Fruit fly (Drosophila melanogaster) whole organism, embryonic: ENCODE results near the gene ssp7.

Experiments
- Aef1 ChIP-seq: fragments of 200-800 bp; sonication (Bioruptor generic); IDR thresholded peaks from 3 replicates; pipeline ENCODE4 v1.3.6; 2022; ENCODE audit warnings: missing biosample characterization, missing genetic modification characterization
- Atf3 ChIP-seq: fragments of 200-800 bp; sonication (Bioruptor generic); optimal IDR thresholded peaks from 3 replicates; lab custom pipeline; 2016; ENCODE audit warnings: missing biosample characterization, missing genetic modification characterization
- BtbVII ChIP-seq: fragments of 200-800 bp; sonication (Bioruptor generic); optimal IDR thresholded peaks from 3 replicates; lab custom pipeline; 2017; ENCODE audit warnings: missing biosample characterization, mild to moderate bottlenecking, missing genetic modification characterization
- C15 ChIP-seq: fragments of 200-800 bp; sonication (Bioruptor generic); IDR thresholded peaks from 3 replicates; pipeline ENCODE4 v1.3.6; 2022; ENCODE audit warnings: missing biosample characterization, missing genetic modification characterization
- CG10431 ChIP-seq: fragments of 200-800 bp; sonication (Bioruptor generic); optimal IDR thresholded peaks from 3 replicates; lab custom pipeline; 2018; ENCODE audit warnings: missing biosample characterization, mild to moderate bottlenecking, missing genetic modification characterization
- CG10462 ChIP-seq: fragments of 200-800 bp; sonication (Bioruptor generic); optimal IDR thresholded peaks from 2 replicates; lab custom pipeline; 2016; ENCODE audit warnings: missing biosample characterization, missing genetic modification characterization
- CG11560 ChIP-seq: fragments of 200-800 bp; sonication (Bioruptor generic); IDR thresholded peaks from 3 replicates; pipeline ENCODE4 v1.3.6; 2022; ENCODE audit warnings: missing biosample characterization, missing genetic modification characterization
- CG15696 ChIP-seq: fragments of 200-800 bp; sonication (Bioruptor generic); optimal IDR thresholded peaks from 2 replicates; lab custom pipeline; 2019; ENCODE audit warnings: missing biosample characterization, mild to moderate bottlenecking, missing genetic modification characterization, moderate library complexity
- CG1603 ChIP-seq: fragments of 200-800 bp; sonication (Bioruptor generic); optimal IDR thresholded peaks from 2 replicates; lab custom pipeline; 2019; ENCODE audit warnings: missing biosample characterization, mild to moderate bottlenecking, missing genetic modification characterization, moderate library complexity
- CG1647 ChIP-seq: fragments of 200-800 bp; sonication (Bioruptor generic); optimal IDR thresholded peaks from 3 replicates; lab custom pipeline; 2016; ENCODE audit warnings: missing biosample characterization, missing genetic modification characterization
- CG16815 ChIP-seq: fragments of 200-800 bp; sonication (Bioruptor generic); optimal IDR thresholded peaks from 3 replicates; lab custom pipeline; 2017; ENCODE audit warnings: missing biosample characterization, mild to moderate bottlenecking, missing genetic modification characterization
- CG17361 ChIP-seq: fragments of 200-800 bp; sonication (Bioruptor generic); IDR thresholded peaks from 3 replicates; pipeline ENCODE4 v1.3.6; 2022; ENCODE audit warnings: missing biosample characterization, missing genetic modification characterization
- CG17802 ChIP-seq: fragments of 200-800 bp; sonication (Bioruptor generic); optimal IDR thresholded peaks from 2 replicates; lab custom pipeline; 2018; ENCODE audit warnings: missing biosample characterization, mild to moderate bottlenecking, missing genetic modification characterization, moderate library complexity
- CG17912 ChIP-seq: fragments of 200-800 bp; sonication (Bioruptor generic); optimal IDR thresholded peaks from 2 replicates; lab custom pipeline; 2018; ENCODE audit warnings: missing biosample characterization, mild to moderate bottlenecking, missing genetic modification characterization
- CG30403 ChIP-seq: fragments of 200-800 bp; sonication (Bioruptor generic); optimal IDR thresholded peaks from 3 replicates; lab custom pipeline; 2016; ENCODE audit warnings: missing biosample characterization, missing genetic modification characterization
- CG34224 ChIP-seq: fragments of 200-800 bp; sonication (Bioruptor generic); IDR thresholded peaks from 3 replicates; pipeline ENCODE4 v1.3.6; 2022; ENCODE audit warnings: missing biosample characterization, missing genetic modification characterization; ENCODE audit not compliant: partially characterized antibody
- CG6813 ChIP-seq: fragments of 200-800 bp; sonication (Bioruptor generic); optimal IDR thresholded peaks from 2 replicates; lab custom pipeline; 2017; ENCODE audit warnings: missing biosample characterization, missing genetic modification characterization, mild to moderate bottlenecking, moderate library complexity, missing genetic modification reagents
- CG6854 ChIP-seq: fragments of 200-800 bp; sonication (Bioruptor generic); optimal IDR thresholded peaks from 3 replicates; lab custom pipeline; 2017; ENCODE audit warnings: missing biosample characterization, mild to moderate bottlenecking, missing genetic modification characterization
- CG7357 ChIP-seq: fragments of 200-800 bp; sonication (Bioruptor generic); IDR thresholded peaks from 3 replicates; pipeline ENCODE4 v1.3.6; 2022; ENCODE audit warnings: missing biosample characterization, missing genetic modification characterization
- CG7556 ChIP-seq: fragments of 200-800 bp; sonication (Bioruptor generic); optimal IDR thresholded peaks from 2 replicates; lab custom pipeline; 2017; ENCODE audit warnings: missing biosample characterization, mild to moderate bottlenecking, missing genetic modification characterization
- CG7839 ChIP-seq: fragments of 200-800 bp; sonication (Bioruptor generic); optimal IDR thresholded peaks from 3 replicates; lab custom pipeline; 2018; ENCODE audit warnings: missing biosample characterization, mild to moderate bottlenecking, missing genetic modification characterization, moderate library complexity
- CG8388 ChIP-seq: fragments of 200-800 bp; sonication (Bioruptor generic); optimal IDR thresholded peaks from 2 replicates; lab custom pipeline; 2019; ENCODE audit warnings: missing biosample characterization, mild to moderate bottlenecking, missing genetic modification characterization, moderate library complexity
- CG8765 ChIP-seq: fragments of 200-800 bp; sonication (Bioruptor generic); IDR thresholded peaks from 2 replicates; pipeline ENCODE4 v1.3.6; 2022; ENCODE audit warnings: missing biosample characterization, missing genetic modification characterization
- D19B ChIP-seq: fragments of 200-800 bp; sonication (Bioruptor generic); optimal IDR thresholded peaks from 2 replicates; lab custom pipeline; 2017; ENCODE audit warnings: missing biosample characterization, mild to moderate bottlenecking, missing genetic modification characterization
- Dfd ChIP-seq, 2 experiments: fragments of >200 bp; optimal IDR thresholded peaks; 2 replicates each; lab custom pipeline; 2017; ENCODE audit warnings: missing biosample characterization in 2 of 2, missing genetic modification characterization in 2 of 2
- Hand ChIP-seq: fragments of 200-800 bp; sonication (Bioruptor generic); optimal IDR thresholded peaks from 2 replicates; lab custom pipeline; 2017; ENCODE audit warnings: mild to moderate bottlenecking, missing biosample characterization, missing genetic modification reagents, missing genetic modification characterization
- Hmx ChIP-seq: fragments of 200-800 bp; sonication (Bioruptor generic); optimal IDR thresholded peaks from 2 replicates; lab custom pipeline; 2016; ENCODE audit warnings: missing biosample characterization, missing genetic modification characterization
- NFAT ChIP-seq: fragments of 200-800 bp; sonication (Bioruptor generic); IDR thresholded peaks from 2 replicates; pipeline ENCODE4 v1.3.6; 2022; ENCODE audit warnings: missing biosample characterization, missing genetic modification characterization
- Trl ChIP-seq, 3 experiments: fragments of >200 bp in 2 of 3; fragments of 200-800 bp in 1 of 3; sonication (Bioruptor generic) in 1 of 3; optimal IDR thresholded peaks; 2 replicates in 1 of 3; 3 replicates in 2 of 3; lab custom pipeline; 2016 to 2017; ENCODE audit warnings: missing biosample characterization in 1 of 3, missing genetic modification characterization in 1 of 3
- ara ChIP-seq: fragments of 200-800 bp; sonication (Bioruptor generic); IDR thresholded peaks from 2 replicates; pipeline ENCODE4 v1.3.6; 2022; ENCODE audit warnings: missing biosample characterization, missing genetic modification characterization
- bbx ChIP-seq: fragments of 200-800 bp; sonication (Bioruptor generic); IDR thresholded peaks from 2 replicates; pipeline ENCODE4 v1.3.6; 2022; ENCODE audit warnings: missing biosample characterization, missing genetic modification characterization; ENCODE audit not compliant: partially characterized antibody
- btn ChIP-seq: fragments of 200-800 bp; sonication (Bioruptor generic); optimal IDR thresholded peaks from 2 replicates; lab custom pipeline; 2016; ENCODE audit warnings: missing biosample characterization, missing genetic modification characterization
- chm ChIP-seq: fragments of 200-800 bp; sonication (Bioruptor generic); IDR thresholded peaks from 2 replicates; pipeline ENCODE4 v1.3.6; 2022; ENCODE audit warnings: missing biosample characterization, missing genetic modification characterization
- cwo ChIP-seq: fragments of 200-800 bp; sonication (Bioruptor generic); optimal IDR thresholded peaks from 3 replicates; lab custom pipeline; 2017; ENCODE audit warnings: missing biosample characterization, missing genetic modification characterization, mild to moderate bottlenecking, moderate library complexity, missing genetic modification reagents
- danr ChIP-seq: fragments of 200-800 bp; sonication (Bioruptor generic); IDR thresholded peaks from 2 replicates; pipeline ENCODE4 v1.3.6; 2022; ENCODE audit warnings: missing biosample characterization, missing genetic modification characterization
- exex ChIP-seq: fragments of 200-800 bp; sonication (Bioruptor generic); optimal IDR thresholded peaks from 4 replicates; lab custom pipeline; 2018; ENCODE audit warnings: missing biosample characterization, mild to moderate bottlenecking, missing genetic modification characterization, moderate library complexity
- fd3F ChIP-seq: fragments of 200-800 bp; sonication (Bioruptor generic); optimal IDR thresholded peaks from 2 replicates; lab custom pipeline; 2018; ENCODE audit warnings: missing biosample characterization, mild to moderate bottlenecking, missing genetic modification characterization, moderate library complexity
- ham ChIP-seq: fragments of 200-800 bp; sonication (Bioruptor generic); IDR thresholded peaks from 2 replicates; pipeline ENCODE4 v1.3.6; 2022; ENCODE audit warnings: missing biosample characterization, missing genetic modification characterization
- inv ChIP-seq: fragments of 200-800 bp; sonication (Bioruptor generic); IDR thresholded peaks from 2 replicates; pipeline ENCODE4 v1.3.6; 2022; ENCODE audit warnings: missing biosample characterization, missing genetic modification characterization; ENCODE audit not compliant: partially characterized antibody
- kah ChIP-seq: fragments of 200-800 bp; sonication (Bioruptor generic); optimal IDR thresholded peaks from 2 replicates; lab custom pipeline; 2018; ENCODE audit warnings: missing biosample characterization, mild to moderate bottlenecking, missing genetic modification characterization
- ken ChIP-seq: fragments of 200-800 bp; sonication (Bioruptor generic); IDR thresholded peaks from 3 replicates; pipeline ENCODE4 v1.3.6; 2022; ENCODE audit warnings: missing biosample characterization, missing genetic modification characterization
- lbe ChIP-seq: fragments of 200-800 bp; sonication (Bioruptor generic); optimal IDR thresholded peaks from 2 replicates; lab custom pipeline; 2016; ENCODE audit warnings: missing biosample characterization, mild to moderate bottlenecking, missing genetic modification characterization
- mld ChIP-seq: fragments of 200-800 bp; sonication (Bioruptor generic); IDR thresholded peaks from 3 replicates; pipeline ENCODE4 v1.3.6; 2022; ENCODE audit warnings: missing biosample characterization, missing genetic modification characterization; ENCODE audit not compliant: partially characterized antibody
- onecut ChIP-seq: fragments of 200-800 bp; sonication (Bioruptor generic); IDR thresholded peaks from 2 replicates; pipeline ENCODE4 v1.3.6; 2022; ENCODE audit warnings: missing biosample characterization, missing genetic modification characterization
- sr ChIP-seq: fragments of 200-800 bp; sonication (Bioruptor generic); IDR thresholded peaks from 3 replicates; pipeline ENCODE4 v1.3.6; 2022; ENCODE audit warnings: missing biosample characterization, missing genetic modification characterization
- tin ChIP-seq: fragments of 200-800 bp; sonication (Bioruptor generic); optimal IDR thresholded peaks from 3 replicates; lab custom pipeline; 2016; ENCODE audit warnings: missing biosample characterization, missing genetic modification characterization
- tna ChIP-seq: fragments of 200-800 bp; sonication (Bioruptor generic); IDR thresholded peaks from 2 replicates; pipeline ENCODE4 v1.3.6; 2022; ENCODE audit warnings: missing biosample characterization, missing genetic modification characterization; ENCODE audit not compliant: partially characterized antibody
- zen2 ChIP-seq: fragments of 200-800 bp; sonication (Bioruptor generic); IDR thresholded peaks from 3 replicates; pipeline ENCODE4 v1.3.6; 2022; ENCODE audit warnings: missing biosample characterization, missing genetic modification characterization; ENCODE audit not compliant: partially characterized antibody

Gene ssp7

dm6 chrX:11108148-11108844, 31.8 kb downstream of the ssp7 start, which contains the start of gene Hsp60A (continued):
- TF ChIP-seq ham (GFP tag; lab: Robert Waterston, UW) (no peak), CG1647 (no peak), mld (0 out of 3 replicates have a peak, but pooled peaks have one; percentile 37), CG10431 (GFP tag; lab: Kevin White, UChicago) (peak; percentile 1), danr (GFP tag; lab: Robert Waterston, UW) (no peak), NFAT (no peak), CG7357 (no peak), CG17361 (peak; percentile 60; the same call in 2 of the 3 replicates), C15 (GFP tag; lab: Robert Waterston, UW) (no peak), zen2 (peak; percentile 36; the same call in 1 of the 3 replicates), bbx (peak; percentile 72), CG30403 (GFP tag; lab: Kevin White, UChicago) (peak; percentile 60), Dfd (GFP tag; optimal IDR thresholded peaks at IDR 0.05; lab: Kevin White, UChicago) (no peak), CG34224 (GFP tag; lab: Robert Waterston, UW) (peak; percentile 89), Atf3 (GFP tag; lab: Kevin White, UChicago) (no peak), ara (GFP tag; lab: Robert Waterston, UW) (0 out of 2 replicates have a peak, but pooled peaks have one; percentile 16), BtbVII (GFP tag; lab: Kevin White, UChicago) (no peak), CG17912 (GFP tag; lab: Kevin White, UChicago) (no peak), btn (GFP tag; lab: Kevin White, UChicago) (no peak), CG15696 (tag; lab: Kevin White, UChicago) (peak; percentile 31), Trl (optimal IDR thresholded peaks at IDR 0.05; lab: Kevin White, UChicago) (no peak), Trl (GFP tag; optimal IDR thresholded peaks at IDR 0.05; lab: Kevin White, UChicago) (no peak), CG7839 (peak; percentile 59), CG6854 (GFP tag; lab: Kevin White, UChicago) (no peak), CG11560 (peak; percentile 98), inv (GFP tag; lab: Robert Waterston, UW) (peak; percentile 81), onecut (GFP tag; lab: Robert Waterston, UW) (no peak), CG6813 (GFP tag; lab: Kevin White, UChicago) (no peak), tna (GFP tag; lab: Robert Waterston, UW) (peak; percentile 82), Hmx (no peak), fd3F (no peak), CG1603 (tag; lab: Kevin White, UChicago) (no peak), CG16815 (GFP tag; lab: Kevin White, UChicago) (no peak), kah (GFP tag; lab: Kevin White, UChicago) (no peak), CG8388 (GFP tag; lab: Kevin White, UChicago) (peak; percentile 15), CG10462 (GFP tag; lab: Kevin White, UChicago) (no peak), sr (GFP tag; lab: Robert Waterston, UW) (no peak), cwo (GFP tag; lab: Kevin White, UChicago) (no peak), CG17802 (tag; lab: Kevin White, UChicago) (no peak), D19B (GFP tag; lab: Kevin White, UChicago) (no peak), Aef1 (GFP tag; lab: Robert Waterston, UW) (0 out of 3 replicates have a peak, but pooled peaks have one; percentile 19), ken (GFP tag; lab: Robert Waterston, UW) (0 out of 3 replicates have a peak, but pooled peaks have one; percentile 42), chm (GFP tag; lab: Robert Waterston, UW) (no peak; the same call in 1 of the 2 replicates), CG8765 (no peak), lbe (GFP tag; lab: Kevin White, UChicago) (peak; percentile 21), tin (GFP tag; lab: Kevin White, UChicago) (peak; percentile 68), Hand (GFP tag; lab: Kevin White, UChicago) (no peak), exex (tag; lab: Kevin White, UChicago) (peak; percentile 12), CG7556 (GFP tag; lab: Kevin White, UChicago) (peak; percentile 21)
